Worm (Caenorhabditis elegans): ENCODE data around the gene F35H10.6.

DNA sequence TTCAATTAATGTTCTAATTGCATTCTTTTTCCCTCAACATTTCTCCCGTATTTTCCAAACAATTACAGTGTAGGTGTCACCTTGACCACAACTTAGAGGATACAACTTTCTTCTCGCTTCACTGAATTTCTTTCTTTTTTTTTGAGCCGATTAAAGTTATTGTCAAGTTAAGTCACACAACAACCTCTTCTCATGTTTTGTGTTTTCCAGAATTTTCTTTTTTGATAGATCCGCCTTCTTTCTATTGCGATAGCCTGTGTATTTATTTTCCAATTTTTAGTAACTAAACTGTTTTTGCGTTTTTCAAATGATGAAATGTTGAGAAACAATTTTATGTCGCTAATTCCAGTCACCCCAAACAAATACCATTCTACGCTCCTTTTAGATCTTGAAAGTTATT is 25.9 kb downstream of the F35H10.6 start, which contains the start of gene F35H10.3:
- TF ChIP-seq ama-1 (optimal IDR thresholded peaks at IDR 0.05) (no peak), ama-1 (GFP tag; optimal IDR thresholded peaks at IDR 0.05) (no peak), K12H6.12 (tag; optimal IDR thresholded peaks at IDR 0.05) (no peak), ceh-40 (GFP tag; IDR thresholded peaks at IDR 0.05) (no peak), madf-6 (GFP tag; IDR thresholded peaks at IDR 0.05) (no peak), snpc-4 (GFP tag; optimal IDR thresholded peaks at IDR 0.05) (no peak), snpc-4 (tag; optimal IDR thresholded peaks at IDR 0.05) (no peak), efl-1 (GFP tag; optimal IDR thresholded peaks at IDR 0.05) (no peak), snpc-3.4 (tag; optimal IDR thresholded peaks at IDR 0.05) (no peak), him-1 (tag; optimal IDR thresholded peaks at IDR 0.05) (no peak), F39B2.1 (GFP tag; IDR thresholded peaks at IDR 0.05) (no peak), lsl-1 (GFP tag; optimal IDR thresholded peaks at IDR 0.05) (no peak)

Data from whole organism, young adult.